Fruit fly (Drosophila melanogaster) whole organism, embryonic: ENCODE results near the gene Act87E.

Experiments used
- CG14050 ChIP-seq: fragments of 200-800 bp; sonication (Bioruptor generic); IDR thresholded peaks from 3 replicates; pipeline ENCODE4 v1.3.6; 2022; ENCODE audit warnings: missing biosample characterization, missing genetic modification characterization
- CG17802 ChIP-seq: fragments of 200-800 bp; sonication (Bioruptor generic); optimal IDR thresholded peaks from 2 replicates; lab custom pipeline; 2018; ENCODE audit warnings: missing biosample characterization, mild to moderate bottlenecking, missing genetic modification characterization, moderate library complexity
- CG6791 ChIP-seq: fragments of 200-800 bp; sonication (Bioruptor generic); IDR thresholded peaks from 3 replicates; pipeline ENCODE4 v1.3.6; 2022; ENCODE audit warnings: missing biosample characterization, missing genetic modification characterization; ENCODE audit not compliant: partially characterized antibody
- CG8478 ChIP-seq: fragments of >200 bp; optimal IDR thresholded peaks from 2 replicates; lab custom pipeline; 2018
- HLH3B ChIP-seq: fragments of 200-800 bp; sonication (Bioruptor generic); IDR thresholded peaks from 2 replicates; pipeline ENCODE4 v1.3.6; 2022; ENCODE audit warnings: missing biosample characterization, missing genetic modification characterization
- Sin3A ChIP-seq: fragments of >200 bp; optimal IDR thresholded peaks from 2 replicates; lab custom pipeline; 2018
- bab2 ChIP-seq: fragments of 200-800 bp; sonication (Bioruptor generic); optimal IDR thresholded peaks from 2 replicates; lab custom pipeline; 2016; ENCODE audit warnings: missing biosample characterization, missing genetic modification characterization
- cwo ChIP-seq: fragments of 200-800 bp; sonication (Bioruptor generic); optimal IDR thresholded peaks from 3 replicates; lab custom pipeline; 2017; ENCODE audit warnings: missing biosample characterization, missing genetic modification characterization, mild to moderate bottlenecking, moderate library complexity, missing genetic modification reagents
- ems ChIP-seq: fragments of 200-800 bp; sonication (Bioruptor generic); optimal IDR thresholded peaks from 3 replicates; lab custom pipeline; 2016; ENCODE audit warnings: missing biosample characterization, missing genetic modification characterization
- maf-S ChIP-seq: fragments of 200-800 bp; sonication (Bioruptor generic); optimal IDR thresholded peaks from 2 replicates; lab custom pipeline; 2016; ENCODE audit warnings: missing biosample characterization, missing genetic modification characterization
- pfk ChIP-seq: fragments of 200-800 bp; sonication (Bioruptor generic); optimal IDR thresholded peaks from 2 replicates; lab custom pipeline; 2018; ENCODE audit warnings: missing biosample characterization, mild to moderate bottlenecking, missing genetic modification characterization, moderate library complexity

DNA sequence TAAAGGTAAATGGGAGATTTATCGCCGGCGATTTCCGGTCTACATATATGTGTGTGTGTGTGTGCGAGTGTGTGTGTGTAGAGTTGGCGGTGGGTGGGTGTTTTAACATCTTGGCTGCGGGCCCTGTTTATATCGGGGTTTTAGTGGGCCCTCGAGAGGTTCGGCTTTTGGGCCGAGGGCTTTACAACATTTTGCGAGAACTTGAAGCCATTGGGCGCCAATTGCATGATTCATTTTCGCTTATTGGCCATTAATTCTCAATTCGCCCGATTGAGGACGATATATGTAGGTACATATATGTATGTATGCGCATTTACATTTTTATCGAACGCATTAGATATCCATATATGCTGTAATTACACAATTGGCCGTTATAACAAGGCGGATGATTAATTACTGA, 10.1 kb downstream of the Act87E start:
- TF ChIP-seq cwo, result no peak
- no peak for TF ChIP-seq Sin3A (lab: Kevin White, UChicago)
- no peak for TF ChIP-seq CG14050 (GFP tag; lab: Robert Waterston, UW)
- no peak for TF ChIP-seq CG17802 (tag; lab: Kevin White, UChicago)
- no peak for TF ChIP-seq HLH3B (GFP tag; lab: Robert Waterston, UW)
- no peak for TF ChIP-seq maf-S (GFP tag; lab: Kevin White, UChicago)
- TF ChIP-seq ems, result no peak
- no peak for TF ChIP-seq CG6791 (GFP tag; lab: Robert Waterston, UW)
- no peak for TF ChIP-seq bab2 (GFP tag; lab: Kevin White, UChicago)
- TF ChIP-seq pfk (GFP tag; lab: Kevin White, UChicago), result no peak
- no peak for TF ChIP-seq CG8478
